Fruit fly (Drosophila melanogaster) whole organism, wandering third instar larva: Measurements from ENCODE around the gene CG14147.
A peak's percentile ranks its signal among the peaks of the same experiment; 100 is the strongest.

Source experiments
- Abd-B ChIP-seq: fragments of >200 bp; optimal IDR thresholded peaks from 2 replicates; lab custom pipeline; 2017; ENCODE audit warnings: missing biosample characterization, missing genetic modification characterization
- CG32264 ChIP-seq: fragments of 200-800 bp; sonication (Bioruptor generic); optimal IDR thresholded peaks from 2 replicates; lab custom pipeline; 2016; ENCODE audit warnings: missing biosample characterization, missing genetic modification characterization
- CG9705 ChIP-seq: fragments of 200-800 bp; sonication (Bioruptor generic); optimal IDR thresholded peaks from 2 replicates; lab custom pipeline; 2018; ENCODE audit warnings: missing biosample characterization, mild to moderate bottlenecking, missing genetic modification characterization
- CrebA ChIP-seq: fragments of 200-800 bp; sonication (Bioruptor generic); optimal IDR thresholded peaks from 2 replicates; lab custom pipeline; 2016; ENCODE audit warnings: missing biosample characterization, mild to moderate bottlenecking, missing genetic modification characterization, borderline replicate concordance
- Dfd ChIP-seq: fragments of >200 bp; optimal IDR thresholded peaks from 2 replicates; lab custom pipeline; 2017; ENCODE audit warnings: missing biosample characterization, missing genetic modification characterization
- GATAd ChIP-seq: sonication (Bioruptor generic); optimal IDR thresholded peaks from 2 replicates; lab custom pipeline; 2016; ENCODE audit warnings: missing biosample characterization, missing genetic modification characterization
- HLH106 ChIP-seq: fragments of 200-800 bp; optimal IDR thresholded peaks from 3 replicates; lab custom pipeline; 2019; ENCODE audit warnings: missing biosample characterization, mild to moderate bottlenecking, missing genetic modification characterization, moderate library complexity
- Hnf4 ChIP-seq: fragments of 200-800 bp; sonication (Bioruptor generic); optimal IDR thresholded peaks from 2 replicates; lab custom pipeline; 2016; ENCODE audit warnings: missing biosample characterization, mild to moderate bottlenecking, missing genetic modification characterization
- Hr83 ChIP-seq: fragments of 200-300 bp; sonication (Bioruptor generic); optimal IDR thresholded peaks from 2 replicates; lab custom pipeline; 2016; ENCODE audit warnings: missing biosample characterization, mild to moderate bottlenecking, missing genetic modification characterization, moderate library complexity; ENCODE audit not compliant: poor library complexity, severe bottlenecking
- Jra ChIP-seq: sonication (Bioruptor generic); optimal IDR thresholded peaks from 2 replicates; lab custom pipeline; 2016; ENCODE audit warnings: missing biosample characterization, missing genetic modification characterization
- Mio ChIP-seq: sonication (Bioruptor generic); optimal IDR thresholded peaks from 2 replicates; lab custom pipeline; 2016; ENCODE audit warnings: missing biosample characterization, missing genetic modification characterization
- Myc ChIP-seq: fragments of >200 bp; optimal IDR thresholded peaks from 2 replicates; lab custom pipeline; 2017
- N ChIP-seq: fragments of >200 bp; optimal IDR thresholded peaks from 2 replicates; lab custom pipeline; 2018; ENCODE audit warnings: missing biosample characterization, missing external identifiers, missing genetic modification characterization
- OdsH ChIP-seq: fragments of 200-800 bp; sonication (Bioruptor generic); optimal IDR thresholded peaks from 2 replicates; lab custom pipeline; 2016; ENCODE audit warnings: missing biosample characterization, mild to moderate bottlenecking, missing genetic modification characterization
- Rel ChIP-seq, 2 experiments: fragments of 200-800 bp; sonication (Bioruptor generic) in 1 of 2; optimal IDR thresholded peaks; 2 replicates in 1 of 2; 3 replicates in 1 of 2; lab custom pipeline; 2016 to 2019; ENCODE audit warnings: mild to moderate bottlenecking in 2 of 2, missing biosample characterization in 2 of 2, missing genetic modification characterization in 2 of 2, moderate library complexity in 1 of 2
- Sp1 ChIP-seq: fragments of 200-800 bp; sonication (Bioruptor generic); optimal IDR thresholded peaks from 3 replicates; lab custom pipeline; 2019; ENCODE audit warnings: missing biosample characterization, mild to moderate bottlenecking, missing genetic modification characterization, moderate library complexity
- Vsx2 ChIP-seq: fragments of 200-300, 225-300 bp; sonication (Bioruptor generic); optimal IDR thresholded peaks from 2 replicates; lab custom pipeline; 2018; ENCODE audit warnings: missing biosample characterization, missing genetic modification characterization; ENCODE audit not compliant: partially characterized antibody
- br ChIP-seq: fragments of 200-800 bp; sonication (Bioruptor generic); optimal IDR thresholded peaks from 2 replicates; lab custom pipeline; 2016; ENCODE audit warnings: missing biosample characterization, missing genetic modification characterization
- brk ChIP-seq: fragments of 200-800 bp; sonication (Bioruptor generic); optimal IDR thresholded peaks from 2 replicates; lab custom pipeline; 2016; ENCODE audit warnings: missing biosample characterization, mild to moderate bottlenecking, missing genetic modification characterization
- dl ChIP-seq, 2 experiments: fragments of 175-275, 200-275 bp in 1 of 2; fragments of 200-275 bp in 1 of 2; sonication (Bioruptor generic); optimal IDR thresholded peaks; lab custom pipeline; 2018; ENCODE audit warnings: mild to moderate bottlenecking in 2 of 2, missing biosample characterization in 2 of 2, missing genetic modification characterization in 2 of 2, moderate library complexity in 2 of 2; ENCODE audit not compliant: partially characterized antibody in 2 of 2, insufficient read depth in 1 of 2
- dmrt93B ChIP-seq: fragments of 200-800 bp; sonication (Bioruptor generic); optimal IDR thresholded peaks from 2 replicates; lab custom pipeline; 2018; ENCODE audit warnings: missing biosample characterization, mild to moderate bottlenecking, missing genetic modification characterization
- dsf ChIP-seq: sonication (Bioruptor generic); optimal IDR thresholded peaks from 2 replicates; lab custom pipeline; 2016; ENCODE audit warnings: missing biosample characterization, missing genetic modification characterization, borderline replicate concordance
- ey ChIP-seq: fragments of 200-800 bp; sonication (Bioruptor generic); optimal IDR thresholded peaks from 2 replicates; lab custom pipeline; 2016; ENCODE audit warnings: missing biosample characterization, missing genetic modification characterization
- foxo ChIP-seq, 2 experiments: fragments of 200-800 bp; sonication (Bioruptor generic); optimal IDR thresholded peaks; 2 replicates in 1 of 2; 3 replicates in 1 of 2; lab custom pipeline; 2016 to 2017; ENCODE audit warnings: missing biosample characterization in 2 of 2, missing genetic modification characterization in 2 of 2
- fru ChIP-seq: fragments of 200-800 bp; sonication (Bioruptor generic); optimal IDR thresholded peaks from 3 replicates; lab custom pipeline; 2016; ENCODE audit warnings: missing biosample characterization, mild to moderate bottlenecking, missing genetic modification characterization
- h ChIP-seq: fragments of 200-800 bp; sonication (Bioruptor generic); optimal IDR thresholded peaks from 3 replicates; lab custom pipeline; 2016; ENCODE audit warnings: missing biosample characterization, mild to moderate bottlenecking, missing genetic modification characterization
- lola ChIP-seq: fragments of >200 bp; optimal IDR thresholded peaks from 2 replicates; lab custom pipeline; 2017; ENCODE audit warnings: missing biosample characterization, missing genetic modification characterization
- pan ChIP-seq: fragments of >200 bp; optimal IDR thresholded peaks from 2 replicates; lab custom pipeline; 2017
- psq ChIP-seq: fragments of 200-800 bp; sonication (Bioruptor generic); optimal IDR thresholded peaks from 3 replicates; lab custom pipeline; 2017; ENCODE audit warnings: missing biosample characterization, mild to moderate bottlenecking, missing genetic modification characterization, moderate library complexity
- rgr ChIP-seq: fragments of 200-800 bp; sonication (Bioruptor generic); optimal IDR thresholded peaks from 3 replicates; lab custom pipeline; 2016; ENCODE audit warnings: missing biosample characterization, mild to moderate bottlenecking, missing genetic modification characterization
- sage ChIP-seq: fragments of 200-800 bp; sonication (Bioruptor generic); optimal IDR thresholded peaks from 2 replicates; lab custom pipeline; 2016; ENCODE audit warnings: missing biosample characterization, mild to moderate bottlenecking, missing genetic modification characterization
- sv ChIP-seq: fragments of 200-800 bp; sonication (Bioruptor generic); optimal IDR thresholded peaks from 3 replicates; lab custom pipeline; 2016; ENCODE audit warnings: missing biosample characterization, missing genetic modification characterization
- woc ChIP-seq: sonication (Bioruptor generic); optimal IDR thresholded peaks from 2 replicates; lab custom pipeline; 2016; ENCODE audit warnings: missing biosample characterization, mild to moderate bottlenecking, missing genetic modification characterization

The CG14147 gene

dm6 chr3L:10977438-10977837, 5.0 kb downstream of the CG14147 start:
- TF ChIP-seq sv (GFP tag; lab: Kevin White, UChicago) (no peak), pan (lab: Kevin White, UChicago) (no peak), dl (GFP tag; optimal IDR thresholded peaks at IDR 0.05; lab: Kevin White, UChicago; ENCODE audit: insufficient read depth in 1 of 2, partially characterized antibody in 2 of 2) (no peak), CG9705 (GFP tag; lab: Kevin White, UChicago) (peak; percentile 69), foxo (GFP tag; optimal IDR thresholded peaks at IDR 0.05; lab: Kevin White, UChicago) (peak in 1 of 2 experiments; percentile 78), Rel (GFP tag; optimal IDR thresholded peaks at IDR 0.05; lab: Kevin White, UChicago) (no peak), Rel (tag; optimal IDR thresholded peaks at IDR 0.05; lab: Kevin White, UChicago) (peak; percentile 22), GATAd (GFP tag; lab: Kevin White, UChicago) (no peak), dmrt93B (GFP tag; lab: Kevin White, UChicago) (peak; percentile 62), ey (GFP tag; lab: Kevin White, UChicago) (peak; percentile 75), fru (peak; percentile 85), woc (GFP tag; lab: Kevin White, UChicago) (peak; percentile 55), h (peak; percentile 78), CG32264 (GFP tag; lab: Kevin White, UChicago) (no peak), HLH106 (tag; lab: Kevin White, UChicago) (peak; percentile 83), psq (GFP tag; lab: Kevin White, UChicago) (peak; percentile 74), Mio (GFP tag; lab: Kevin White, UChicago) (no peak), br (GFP tag; lab: Kevin White, UChicago) (peak; percentile 73), Myc (lab: Kevin White, UChicago) (no peak), brk (peak; percentile 57), Jra (GFP tag; lab: Kevin White, UChicago) (peak; percentile 41), Hnf4 (GFP tag; lab: Kevin White, UChicago) (peak; percentile 57), CrebA (GFP tag; lab: Kevin White, UChicago) (no peak), N (GFP tag; lab: Kevin White, UChicago) (no peak), OdsH (peak; percentile 72), Sp1 (GFP tag; lab: Kevin White, UChicago) (peak; percentile 78), sage (peak; percentile 64), Vsx2 (GFP tag; lab: Kevin White, UChicago) (no peak), rgr (peak; percentile 71)
- TF ChIP-seq, all 38 proteins: peak for 18

dm6 chr3L:10984557-10984956, 12.1 kb downstream of the CG14147 start:
- TF ChIP-seq lola (GFP tag; lab: Kevin White, UChicago) (no peak), Dfd (GFP tag; lab: Kevin White, UChicago) (peak; percentile 91), CG9705 (GFP tag; lab: Kevin White, UChicago) (no peak), Abd-B (GFP tag; lab: Kevin White, UChicago) (no peak), Hr83 (GFP tag; lab: Kevin White, UChicago) (no peak), woc (GFP tag; lab: Kevin White, UChicago) (no peak), CrebA (GFP tag; lab: Kevin White, UChicago) (no peak)
- TF ChIP-seq, all 38 proteins: peak for 1

dm6 chr3L:10985592-10985991, 13.1 kb downstream of the CG14147 start:
- no peak for TF ChIP-seq Abd-B (GFP tag; lab: Kevin White, UChicago)

- TF ChIP-seq Abd-B (GFP tag; lab: Kevin White, UChicago) (no peak), dmrt93B (GFP tag; lab: Kevin White, UChicago) (no peak), psq (GFP tag; lab: Kevin White, UChicago) (no peak), Hr83 (GFP tag; lab: Kevin White, UChicago) (no peak), h (no peak), CrebA (GFP tag; lab: Kevin White, UChicago) (no peak), ey (GFP tag; lab: Kevin White, UChicago) (no peak), dsf (GFP tag; lab: Kevin White, UChicago) (no peak), N (GFP tag; lab: Kevin White, UChicago) (no peak)
Measured at dm6 chr3L:10986613-10987012, 14.2 kb downstream of the CG14147 start.
